Fruit fly (Drosophila melanogaster) S2 (cell line): ENCODE measurements around the gene CG7264.

Experiments
- CG8478 ChIP-seq: fragments of >200 bp; optimal IDR thresholded peaks from 2 replicates; lab custom pipeline; 2018
- CTCF ChIP-seq, 2 experiments: fragments of >200 bp; optimal IDR thresholded peaks; 2 replicates each; lab custom pipeline; 2018

DNA sequence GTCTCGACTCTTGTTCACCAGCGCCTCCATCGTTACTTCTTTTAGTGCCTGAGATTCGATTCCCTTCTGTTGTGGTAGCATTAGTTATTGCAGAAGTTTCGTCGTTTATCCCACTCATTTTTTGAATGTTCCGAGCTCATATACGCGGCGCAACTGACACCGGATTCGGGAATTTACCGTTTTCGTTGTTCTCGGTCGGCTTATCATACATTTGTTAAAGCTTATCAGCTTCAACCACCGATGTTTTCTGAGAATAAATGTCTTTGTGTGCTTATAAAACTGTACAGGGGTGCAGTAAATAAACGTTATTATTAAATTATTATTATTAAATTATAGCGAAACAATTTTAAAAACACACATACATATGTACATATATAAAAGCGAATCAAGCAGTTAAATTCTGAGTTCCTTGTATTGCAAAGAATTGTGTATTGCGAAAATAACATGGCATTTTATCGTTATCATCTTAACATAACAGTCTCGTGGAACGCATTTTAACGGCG, 7.8 kb downstream of the CG7264 start, which contains the start of gene CG43064:
- TF ChIP-seq CG8478 (lab: Kevin White, UChicago), result no peak
- TF ChIP-seq CTCF (optimal IDR thresholded peaks at IDR 0.05; lab: Kevin White, UChicago), result no peak
